Worm (Caenorhabditis elegans) whole organism, L3 larva: ENCODE measurements around the gene C44C10.3.

Experiments used
- R02D3.7 ChIP-seq: fragments of 150-350 bp; optimal IDR thresholded peaks from 2 replicates; lab custom pipeline; 2014; ENCODE audit warnings: missing biosample characterization, missing genetic modification characterization
- ZK546.5 ChIP-seq: sonication (generic microtip); optimal IDR thresholded peaks from 2 replicates; lab custom pipeline; 2017; ENCODE audit warnings: missing biosample characterization, missing genetic modification characterization
- ama-1 ChIP-seq: fragments of 150-350 bp; optimal IDR thresholded peaks from 2 replicates; lab custom pipeline; 2018
- ceh-28 ChIP-seq: fragments of 150-350 bp; optimal IDR thresholded peaks from 2 replicates; lab custom pipeline; 2014; ENCODE audit warnings: missing biosample characterization, missing genetic modification reagents, missing genetic modification characterization
- ceh-82 ChIP-seq: fragments of 150-350 bp; optimal IDR thresholded peaks from 2 replicates; lab custom pipeline; 2014; ENCODE audit warnings: missing biosample characterization, missing genetic modification characterization
- ceh-9 ChIP-seq: sonication (generic microtip); optimal IDR thresholded peaks from 2 replicates; lab custom pipeline; 2018; ENCODE audit warnings: missing biosample characterization, missing genetic modification characterization
- daf-12 ChIP-seq: fragments of 150-350 bp; optimal IDR thresholded peaks from 2 replicates; lab custom pipeline; 2014; ENCODE audit warnings: missing biosample characterization, missing genetic modification reagents, missing genetic modification characterization
- egl-27 ChIP-seq: sonication (generic microtip); optimal IDR thresholded peaks from 4 replicates; lab custom pipeline; 2017; ENCODE audit warnings: missing biosample characterization, missing genetic modification reagents, missing genetic modification characterization
- elt-1 ChIP-seq: fragments of 150-350 bp; optimal IDR thresholded peaks from 2 replicates; lab custom pipeline; 2014; ENCODE audit warnings: missing biosample characterization, missing genetic modification characterization
- elt-2 ChIP-seq: sonication (generic microtip); optimal IDR thresholded peaks from 2 replicates; lab custom pipeline; 2016; ENCODE audit warnings: missing genetic modification reagents, mild to moderate bottlenecking, missing genetic modification characterization, missing compliant biosample characterization
- elt-3 ChIP-seq, 3 experiments: fragments of 150-350 bp in 1 of 3; sonication (generic microtip) in 2 of 3; optimal IDR thresholded peaks; 2 replicates in 2 of 3; 4 replicates in 1 of 3; lab custom pipeline; 2014 to 2017; ENCODE audit warnings: missing biosample characterization in 3 of 3, missing genetic modification characterization in 3 of 3
- eor-1 ChIP-seq, 2 experiments: fragments of 150-350 bp; optimal IDR thresholded peaks; 2 replicates each; lab custom pipeline; 2014 to 2018; ENCODE audit warnings: missing biosample characterization in 2 of 2, missing genetic modification characterization in 2 of 2
- fkh-2 ChIP-seq: fragments of 150-350 bp; optimal IDR thresholded peaks from 2 replicates; lab custom pipeline; 2014; ENCODE audit warnings: missing biosample characterization, missing genetic modification reagents, missing genetic modification characterization
- fos-1 ChIP-seq: fragments of 150-350 bp; optimal IDR thresholded peaks from 2 replicates; lab custom pipeline; 2014; ENCODE audit warnings: missing biosample characterization, missing genetic modification characterization
- jun-1 ChIP-seq: fragments of 150-350 bp; optimal IDR thresholded peaks from 2 replicates; lab custom pipeline; 2014; ENCODE audit warnings: missing biosample characterization, missing genetic modification reagents, missing genetic modification characterization
- lin-15B ChIP-seq: fragments of 150-350 bp; optimal IDR thresholded peaks from 2 replicates; lab custom pipeline; 2014; ENCODE audit warnings: missing biosample characterization, missing genetic modification characterization
- lsy-12 ChIP-seq: sonication (generic microtip); optimal IDR thresholded peaks from 2 replicates; lab custom pipeline; 2016; ENCODE audit warnings: mild to moderate bottlenecking, missing genetic modification characterization, missing compliant biosample characterization
- mdl-1 ChIP-seq: fragments of 150-350 bp; optimal IDR thresholded peaks from 2 replicates; lab custom pipeline; 2014; ENCODE audit warnings: missing biosample characterization, missing genetic modification characterization
- mml-1 ChIP-seq: fragments of 150-350 bp; sonication (generic microtip); optimal IDR thresholded peaks from 3 replicates; lab custom pipeline; 2014; ENCODE audit warnings: missing biosample characterization, missing genetic modification characterization
- nhr-11 ChIP-seq: fragments of 150-350 bp; optimal IDR thresholded peaks from 2 replicates; lab custom pipeline; 2014; ENCODE audit warnings: missing biosample characterization, missing genetic modification characterization
- nhr-12 ChIP-seq: fragments of 150-350 bp; optimal IDR thresholded peaks from 2 replicates; lab custom pipeline; 2014; ENCODE audit warnings: missing biosample characterization, missing genetic modification characterization
- nhr-23 ChIP-seq: fragments of 150-350 bp; optimal IDR thresholded peaks from 2 replicates; lab custom pipeline; 2014; ENCODE audit warnings: missing biosample characterization, missing genetic modification reagents, missing genetic modification characterization
- nhr-237 ChIP-seq: fragments of 150-350 bp; optimal IDR thresholded peaks from 2 replicates; lab custom pipeline; 2014; ENCODE audit warnings: missing biosample characterization, missing genetic modification characterization
- nhr-25 ChIP-seq: sonication (generic microtip); optimal IDR thresholded peaks from 2 replicates; lab custom pipeline; 2017; ENCODE audit warnings: missing biosample characterization, missing genetic modification characterization
- nhr-28 ChIP-seq: fragments of 150-350 bp; optimal IDR thresholded peaks from 2 replicates; lab custom pipeline; 2014; ENCODE audit warnings: missing biosample characterization, missing genetic modification characterization
- nhr-43 ChIP-seq: sonication (generic microtip); optimal IDR thresholded peaks from 2 replicates; lab custom pipeline; 2016; ENCODE audit warnings: mild to moderate bottlenecking, missing genetic modification characterization, missing compliant biosample characterization; ENCODE audit not compliant: poor library complexity, severe bottlenecking
- nhr-76 ChIP-seq: fragments of 150-350 bp; sonication (generic microtip); optimal IDR thresholded peaks from 5 replicates; lab custom pipeline; 2014; ENCODE audit warnings: missing biosample characterization, missing genetic modification characterization
- nhr-77 ChIP-seq: fragments of 150-350 bp; optimal IDR thresholded peaks from 2 replicates; lab custom pipeline; 2014; ENCODE audit warnings: missing biosample characterization, missing genetic modification characterization
- pha-4 ChIP-seq: fragments of 150-350 bp; optimal IDR thresholded peaks from 2 replicates; lab custom pipeline; 2014; ENCODE audit warnings: missing biosample characterization, missing genetic modification reagents, missing genetic modification characterization
- pqm-1 ChIP-seq: fragments of 150-350 bp; optimal IDR thresholded peaks from 2 replicates; lab custom pipeline; 2017; ENCODE audit warnings: missing biosample characterization, missing genetic modification characterization, inconsistent platforms
- sea-2 ChIP-seq: fragments of 150-350 bp; sonication (generic microtip); optimal IDR thresholded peaks from 4 replicates; lab custom pipeline; 2014; ENCODE audit warnings: missing biosample characterization, missing genetic modification reagents, missing genetic modification characterization
- skn-1 ChIP-seq: fragments of 150-350 bp; optimal IDR thresholded peaks from 2 replicates; lab custom pipeline; 2014; ENCODE audit warnings: missing biosample characterization, missing genetic modification characterization
- unc-39 ChIP-seq: sonication (generic microtip); optimal IDR thresholded peaks from 4 replicates; lab custom pipeline; 2017; ENCODE audit warnings: missing biosample characterization, missing genetic modification characterization
- unc-62 ChIP-seq: fragments of 150-350 bp; sonication (generic microtip); optimal IDR thresholded peaks from 4 replicates; lab custom pipeline; 2014; ENCODE audit warnings: missing biosample characterization, missing genetic modification reagents, missing genetic modification characterization
- zag-1 ChIP-seq: fragments of 150-350 bp; optimal IDR thresholded peaks from 2 replicates; lab custom pipeline; 2014; ENCODE audit warnings: missing biosample characterization, missing genetic modification characterization
- ztf-4 ChIP-seq: fragments of 150-350 bp; optimal IDR thresholded peaks from 2 replicates; lab custom pipeline; 2014; ENCODE audit warnings: missing biosample characterization, missing genetic modification characterization

Gene C44C10.3

DNA sequence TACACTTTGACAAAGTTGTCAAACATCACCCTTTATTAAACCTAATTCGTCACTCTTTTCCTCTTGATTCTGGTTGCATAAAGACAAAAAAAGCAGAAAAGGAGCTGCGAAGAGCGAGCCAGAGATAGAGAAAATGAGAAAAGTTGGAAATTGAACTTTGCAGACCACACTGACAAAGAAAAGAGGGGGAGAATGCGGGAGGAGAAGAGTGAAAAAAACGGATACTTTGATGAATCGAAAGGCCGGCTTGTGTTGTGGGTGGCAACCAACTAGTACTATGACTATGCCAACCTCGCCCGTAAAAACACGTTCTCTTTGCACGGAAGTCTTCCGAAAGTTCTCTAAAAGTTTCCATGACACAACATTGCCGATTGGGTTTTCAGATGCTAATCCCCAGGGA is 23.3 kb downstream of the C44C10.3 start:
- no peak for TF ChIP-seq mdl-1 (tag; lab: Kevin White, UChicago)

DNA sequence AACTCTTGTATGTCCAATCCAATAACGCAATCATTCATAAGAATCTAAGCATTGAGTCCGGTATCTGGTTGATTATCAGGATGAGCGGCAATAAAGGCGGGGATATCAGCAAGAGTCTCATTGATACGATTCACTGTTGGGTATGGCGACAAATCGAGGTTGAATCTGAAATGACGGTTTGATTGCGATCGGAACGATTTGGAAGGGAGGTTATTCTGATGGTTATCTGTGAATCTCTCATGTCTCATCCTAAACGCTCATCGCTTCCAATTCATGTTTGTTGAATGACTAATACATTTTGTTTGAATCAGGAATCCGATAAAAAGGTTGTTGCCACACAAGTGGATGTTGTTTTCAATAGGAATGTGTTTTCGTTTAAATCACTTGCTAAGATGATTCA is 24.1 kb downstream of the C44C10.3 start:
- TF ChIP-seq R02D3.7 (tag; lab: Kevin White, UChicago): no peak
- peak; percentile 37 for TF ChIP-seq nhr-25 (tag; lab: Kevin White, UChicago)
- peak; percentile 89 for TF ChIP-seq elt-1 (tag; lab: Kevin White, UChicago)
- peak; percentile 10 for TF ChIP-seq nhr-23 (tag; lab: Kevin White, UChicago)
- TF ChIP-seq ZK546.5 (tag; lab: Kevin White, UChicago): no peak
- peak in 1 of 3 experiments; percentile 53 for TF ChIP-seq elt-3 (tag; optimal IDR thresholded peaks at IDR 0.05; lab: Kevin White, UChicago)

DNA sequence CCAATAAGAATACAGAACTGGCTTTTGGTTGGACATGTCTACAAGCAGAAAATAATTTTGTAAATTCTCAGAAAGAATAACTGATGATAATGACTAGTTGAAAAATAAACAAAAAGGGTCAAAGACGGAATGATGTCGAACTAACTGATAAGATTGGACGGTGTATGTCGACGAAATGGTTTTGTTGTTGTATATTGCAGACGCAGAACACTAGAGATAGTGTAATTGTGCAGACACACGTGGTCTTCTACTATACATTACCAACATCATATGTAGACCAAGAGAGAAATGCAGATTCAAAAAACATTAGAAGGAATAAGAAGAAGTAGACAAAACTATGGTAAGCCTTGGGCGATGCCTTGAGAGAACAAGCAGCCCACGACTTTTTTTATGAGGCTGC is 25.4 kb downstream of the C44C10.3 start, which contains the start of the genes gst-42 and D1053.2:
Gene gst-42 (minus strand): TSS at position 176 of the 400 bp plus-strand sequence.
Gene D1053.2 (plus strand): TSS at position 391 of the 400 bp plus-strand sequence.
- TF ChIP-seq R02D3.7 (tag; lab: Kevin White, UChicago): peak; percentile 14
- no peak for TF ChIP-seq lin-15B (tag; lab: Kevin White, UChicago)
- no peak for TF ChIP-seq nhr-11 (tag; lab: Kevin White, UChicago)
- TF ChIP-seq sea-2: no peak
- no peak for TF ChIP-seq nhr-77 (tag; lab: Kevin White, UChicago)
- no peak for TF ChIP-seq nhr-12 (tag; lab: Kevin White, UChicago)
- TF ChIP-seq elt-2 (tag; lab: Kevin White, UChicago): peak; percentile 94
- TF ChIP-seq egl-27 (tag; lab: Kevin White, UChicago): no peak
- TF ChIP-seq ama-1: no peak
- TF ChIP-seq nhr-237: no peak
- TF ChIP-seq elt-3 (tag; optimal IDR thresholded peaks at IDR 0.05; lab: Kevin White, UChicago): peak in 2 of 3 experiments; percentile 77 to 85
- no peak for TF ChIP-seq fos-1
- TF ChIP-seq ceh-28 (tag; lab: Kevin White, UChicago): peak; percentile 44
- peak; percentile 51 for TF ChIP-seq jun-1 (tag; lab: Kevin White, UChicago)
- TF ChIP-seq pha-4: peak; percentile 79
- TF ChIP-seq ceh-82: no peak
- no peak for TF ChIP-seq daf-12 (tag; lab: Kevin White, UChicago)
- peak; percentile 28 for TF ChIP-seq skn-1
- TF ChIP-seq nhr-43 (tag; lab: Kevin White, UChicago): peak; percentile 53
- peak; percentile 74 for TF ChIP-seq nhr-23 (tag; lab: Kevin White, UChicago)
- no peak for TF ChIP-seq nhr-28 (tag; lab: Kevin White, UChicago)
- TF ChIP-seq mdl-1 (tag; lab: Kevin White, UChicago): peak; percentile 78
- peak; percentile 99 for TF ChIP-seq pqm-1 (tag; lab: Kevin White, UChicago)
- TF ChIP-seq zag-1: no peak
- peak; percentile 73 for TF ChIP-seq nhr-25 (tag; lab: Kevin White, UChicago)

DNA sequence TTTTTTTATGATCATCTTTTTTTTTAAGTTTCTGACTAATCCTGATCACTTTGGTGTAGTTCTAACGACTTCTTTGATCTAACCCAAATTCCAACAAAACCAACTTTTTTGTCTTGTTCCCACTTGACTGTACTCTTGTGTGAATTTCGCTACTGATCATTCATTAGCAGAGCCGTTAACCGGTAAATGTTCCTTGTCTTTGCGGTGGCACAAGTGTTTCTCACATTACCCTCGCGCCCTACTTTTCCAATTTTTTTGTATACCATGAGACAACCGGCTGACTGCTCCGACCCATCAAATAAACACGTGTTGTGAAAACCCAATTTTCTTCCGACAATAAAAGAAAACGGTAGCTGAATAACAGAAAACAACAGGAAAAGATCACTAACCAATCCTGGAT is 30.4 kb downstream of the C44C10.3 start:
- TF ChIP-seq mml-1 (tag; lab: Kevin White, UChicago): no peak
- TF ChIP-seq sea-2: no peak
- TF ChIP-seq mdl-1 (tag; lab: Kevin White, UChicago): no peak
- no peak for TF ChIP-seq egl-27 (tag; lab: Kevin White, UChicago)
- no peak for TF ChIP-seq fos-1
- TF ChIP-seq jun-1 (tag; lab: Kevin White, UChicago): no peak
- TF ChIP-seq lsy-12 (tag; lab: Kevin White, UChicago): no peak
- no peak for TF ChIP-seq fkh-2 (tag; lab: Kevin White, UChicago)
- no peak for TF ChIP-seq pqm-1 (tag; lab: Kevin White, UChicago)
- TF ChIP-seq nhr-28 (tag; lab: Kevin White, UChicago): no peak
- no peak for TF ChIP-seq daf-12 (tag; lab: Kevin White, UChicago)
- TF ChIP-seq ceh-9 (tag; lab: Kevin White, UChicago): no peak
- TF ChIP-seq lin-15B (tag; lab: Kevin White, UChicago): no peak
- no peak for TF ChIP-seq R02D3.7 (tag; lab: Kevin White, UChicago)
- no peak for TF ChIP-seq ceh-82
- no peak for TF ChIP-seq nhr-76 (tag; lab: Kevin White, UChicago)
- TF ChIP-seq ZK546.5 (tag; lab: Kevin White, UChicago): no peak
- TF ChIP-seq unc-39 (tag; lab: Kevin White, UChicago): no peak
- no peak for TF ChIP-seq elt-2 (tag; lab: Kevin White, UChicago)
- TF ChIP-seq eor-1 (tag; optimal IDR thresholded peaks at IDR 0.05; lab: Kevin White, UChicago): no peak

ce11 chrX:11734110-11734509 is 31.8 kb downstream of the C44C10.3 start:
- TF ChIP-seq ztf-4 (no peak), ZK546.5 (tag; lab: Kevin White, UChicago) (no peak), nhr-77 (tag; lab: Kevin White, UChicago) (no peak), elt-2 (tag; lab: Kevin White, UChicago) (peak; percentile 64), fkh-2 (tag; lab: Kevin White, UChicago) (no peak), unc-62 (no peak), pqm-1 (tag; lab: Kevin White, UChicago) (peak; percentile 57), nhr-23 (tag; lab: Kevin White, UChicago) (no peak), ceh-82 (no peak)
